Worm (Caenorhabditis elegans): ENCODE measurements around the gene unc-105.
A peak's percentile ranks its signal among the peaks of the same experiment; 100 is the strongest.

unc-105 gene

DNA sequence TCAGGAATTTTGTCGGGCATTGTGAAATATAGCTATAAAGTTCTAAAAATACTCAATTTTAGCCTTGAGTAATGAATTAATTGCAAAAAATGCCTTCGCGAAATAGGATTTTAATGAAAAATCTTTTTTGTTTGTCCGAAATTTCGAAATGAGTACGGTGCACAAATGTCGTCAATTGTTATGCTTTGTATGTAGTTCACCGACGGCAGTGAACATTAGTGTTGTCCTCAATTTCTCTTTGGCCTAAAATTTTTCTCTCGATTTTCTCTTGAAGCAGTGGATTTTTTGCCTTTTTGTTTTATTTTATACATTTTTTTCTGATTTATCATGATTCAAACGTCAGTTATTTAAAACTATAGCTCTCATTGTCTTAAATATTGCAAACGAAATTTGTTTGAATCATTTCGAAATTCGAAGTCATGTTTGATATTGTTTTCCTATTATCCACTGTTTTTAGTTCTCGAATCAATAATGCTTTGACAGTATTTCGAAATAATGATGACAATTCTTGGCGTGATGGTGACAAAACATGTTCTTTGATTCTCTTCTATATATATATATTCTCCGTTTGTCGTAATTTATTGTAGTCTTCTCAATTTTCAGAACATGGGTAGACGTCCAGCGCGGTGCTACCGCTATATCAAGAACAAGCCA, 27.1 kb downstream of the unc-105 start, which contains the start of the genes ints-11 and rpl-10:
TSS of gene ints-11 (minus strand) at position 201 of the 654 bp plus-strand sequence.
TSS of gene rpl-10 (plus strand) at position 604 of the 654 bp plus-strand sequence.
- TF ChIP-seq dve-1 (tag; optimal IDR thresholded peaks at IDR 0.05) (peak; percentile 4), ceh-48 (tag; optimal IDR thresholded peaks at IDR 0.05) (no peak), unc-3 (GFP tag; conservative IDR thresholded peaks at IDR 0.05) (no peak), unc-3 (tag; optimal IDR thresholded peaks at IDR 0.05) (no peak), nfya-1 (tag; optimal IDR thresholded peaks at IDR 0.05) (peak; percentile 51)

DNA sequence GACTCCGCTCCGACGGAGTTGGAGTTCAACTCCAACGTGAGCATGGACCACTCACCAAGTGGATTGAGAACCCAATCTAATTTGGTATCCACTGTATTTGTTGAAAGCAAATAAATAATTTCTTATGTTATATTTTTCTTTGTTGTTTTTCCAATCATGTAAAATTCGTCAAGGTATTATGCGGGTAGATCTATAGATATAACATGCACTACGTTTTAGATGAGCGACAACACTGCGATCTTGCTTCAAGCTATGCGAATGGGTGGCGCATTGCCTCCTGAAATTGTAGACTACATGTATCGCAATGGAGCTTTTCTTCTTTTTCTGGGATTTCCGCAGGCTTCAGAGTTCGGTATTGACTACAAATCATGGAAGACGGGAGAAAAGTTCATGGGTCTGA, 28.3 kb downstream of the unc-105 start, which contains the start of gene F10B5.2:
TSS of gene F10B5.2 (plus strand) at position 220 of the 400 bp plus-strand sequence.
- TF ChIP-seq unc-86 (tag; optimal IDR thresholded peaks at IDR 0.05) (no peak), fax-1 (tag; optimal IDR thresholded peaks at IDR 0.05) (no peak), C08G9.2 (tag; optimal IDR thresholded peaks at IDR 0.05) (no peak), ceh-6 (GFP tag; optimal IDR thresholded peaks at IDR 0.05) (no peak), ceh-34 (tag; optimal IDR thresholded peaks at IDR 0.05) (no peak), tbx-2 (tag; optimal IDR thresholded peaks at IDR 0.05) (no peak), ahr-1 (tag; optimal IDR thresholded peaks at IDR 0.05) (no peak), ceh-30 (tag; optimal IDR thresholded peaks at IDR 0.05) (no peak), ceh-2 (tag; optimal IDR thresholded peaks at IDR 0.05) (no peak), sox-2 (GFP tag; IDR thresholded peaks at IDR 0.05) (no peak), ceh-18 (tag; optimal IDR thresholded peaks at IDR 0.05) (no peak), ttx-3 (tag; optimal IDR thresholded peaks at IDR 0.05) (no peak), hlh-8 (tag; optimal IDR thresholded peaks at IDR 0.05) (no peak)

DNA sequence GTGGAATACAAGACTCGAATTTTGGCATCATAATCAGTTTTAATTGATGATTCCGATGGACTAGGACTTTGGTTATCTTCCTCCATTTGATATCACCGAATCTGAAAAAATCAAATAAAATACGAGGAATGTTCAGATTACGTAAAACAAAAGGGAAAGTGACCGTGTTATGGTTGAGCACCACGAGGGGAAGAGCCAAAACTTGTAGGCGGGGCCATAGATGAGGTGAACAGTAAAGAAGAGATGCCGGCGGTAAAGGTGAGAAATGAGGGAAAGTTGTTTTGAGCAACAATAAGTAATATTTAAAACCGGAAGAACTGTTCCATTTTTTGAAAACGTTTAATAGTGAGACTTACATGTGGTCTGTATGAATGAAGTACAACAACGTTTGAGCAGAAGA, 33.7 kb downstream of the unc-105 start, which contains the start of gene F10B5.3:
TSS of gene F10B5.3 (minus strand) at position 101 of the 400 bp plus-strand sequence.
- TF ChIP-seq ceh-2 (tag; optimal IDR thresholded peaks at IDR 0.05) (no peak), ceh-34 (tag; optimal IDR thresholded peaks at IDR 0.05) (no peak), hlh-30 (tag; optimal IDR thresholded peaks at IDR 0.05; ENCODE audit: insufficient read depth) (no peak), ahr-1 (tag; optimal IDR thresholded peaks at IDR 0.05) (no peak), ceh-45 (GFP tag; IDR thresholded peaks at IDR 0.05) (no peak), elt-4 (tag; optimal IDR thresholded peaks at IDR 0.05) (no peak), pha-2 (tag; optimal IDR thresholded peaks at IDR 0.05) (no peak), unc-42 (tag; optimal IDR thresholded peaks at IDR 0.05) (no peak), sdc-2 (tag; optimal IDR thresholded peaks at IDR 0.05) (no peak), fkh-6 (tag; optimal IDR thresholded peaks at IDR 0.05) (no peak), nhr-11 (tag; optimal IDR thresholded peaks at IDR 0.05) (no peak), ets-4 (tag; optimal IDR thresholded peaks at IDR 0.05) (no peak), unc-55 (GFP tag; optimal IDR thresholded peaks at IDR 0.05) (no peak)

DNA sequence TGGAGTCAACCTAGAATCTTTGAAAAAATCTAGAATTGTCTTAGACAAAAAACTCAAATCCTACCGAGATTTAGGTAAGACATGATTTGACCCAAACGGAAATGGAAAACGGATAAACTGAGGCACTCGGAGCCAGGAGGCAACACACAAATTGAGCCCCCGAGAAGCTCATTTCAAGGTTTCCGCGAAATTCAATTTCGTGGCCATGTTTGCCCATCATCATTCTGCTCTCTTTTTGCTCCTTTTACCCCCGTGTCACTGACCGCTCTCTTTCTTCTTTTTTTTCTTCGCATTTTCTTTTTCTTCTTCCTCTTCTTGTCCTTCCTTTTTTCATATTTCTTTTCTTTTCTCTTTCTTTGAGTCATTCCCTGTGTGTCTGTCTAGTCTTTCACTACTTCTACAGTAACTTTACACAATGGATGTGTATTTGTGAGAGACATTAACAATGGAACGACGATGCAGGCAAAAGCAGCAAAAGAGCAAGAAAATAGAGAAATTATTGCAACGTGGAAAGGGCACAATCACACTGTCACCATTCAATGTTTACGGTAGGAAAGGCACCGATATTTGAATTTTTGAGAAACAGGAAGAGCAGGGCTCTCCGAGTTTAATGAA, 36.6 kb downstream of the unc-105 start:
- TF ChIP-seq unc-42 (tag; optimal IDR thresholded peaks at IDR 0.05) = peak; percentile 92
- no peak for TF ChIP-seq nhr-232 (tag; optimal IDR thresholded peaks at IDR 0.05)
- TF ChIP-seq unc-55 (GFP tag; optimal IDR thresholded peaks at IDR 0.05) = no peak

DNA sequence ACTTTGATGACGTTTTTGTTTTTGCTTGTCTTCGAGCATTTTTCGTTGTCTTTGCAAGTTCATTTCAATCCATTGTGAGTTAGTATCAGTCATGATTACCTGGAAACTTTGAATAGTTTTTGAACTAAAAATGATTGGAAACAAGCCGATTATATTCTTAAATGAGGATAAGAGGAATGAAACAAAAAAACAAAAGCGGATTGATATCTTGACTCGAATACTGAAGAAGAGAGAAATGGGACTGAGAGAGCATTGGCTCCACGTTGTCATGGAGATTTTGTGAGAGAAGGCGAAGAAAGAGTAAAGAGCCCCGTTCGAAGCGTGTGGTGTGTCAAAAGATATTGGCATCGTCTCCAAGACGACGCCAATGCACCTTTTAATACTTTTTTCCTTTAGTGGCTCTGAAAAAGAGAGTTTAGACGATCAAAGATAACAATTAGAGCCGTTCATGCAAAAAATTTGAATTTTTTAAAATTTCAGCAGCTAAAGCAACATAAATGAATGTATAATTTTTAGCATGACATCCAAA, 40.6 kb downstream of the unc-105 start, which contains the start of the genes tub-1 and tmem-138:
TSS of gene tub-1 (minus strand) at position 101 of the 529 bp plus-strand sequence.
TSS of gene tmem-138 (plus strand) at position 479 of the 529 bp plus-strand sequence.
- no peak for TF ChIP-seq sox-4 (tag; optimal IDR thresholded peaks at IDR 0.05)
- no peak for TF ChIP-seq pha-2 (tag; optimal IDR thresholded peaks at IDR 0.05)
- TF ChIP-seq F13H6.1 (tag; optimal IDR thresholded peaks at IDR 0.05) = no peak
- TF ChIP-seq pax-1 (tag; optimal IDR thresholded peaks at IDR 0.05) = no peak
- TF ChIP-seq hlh-13 (GFP tag; optimal IDR thresholded peaks at IDR 0.05) = no peak
- TF ChIP-seq tbx-7 (tag; optimal IDR thresholded peaks at IDR 0.05) = no peak
- TF ChIP-seq fkh-10 (GFP tag; optimal IDR thresholded peaks at IDR 0.05) = no peak
- no peak for TF ChIP-seq T23F11.4 (GFP tag; optimal IDR thresholded peaks at IDR 0.05)
- no peak for TF ChIP-seq unc-42 (tag; optimal IDR thresholded peaks at IDR 0.05)
- TF ChIP-seq hlh-8 (tag; optimal IDR thresholded peaks at IDR 0.05) = no peak
- no peak for TF ChIP-seq pat-9 (tag; optimal IDR thresholded peaks at IDR 0.05)
- TF ChIP-seq mec-3 (tag; optimal IDR thresholded peaks at IDR 0.05; ENCODE audit: borderline replicate concordance) = no peak
- no peak for TF ChIP-seq ceh-45 (GFP tag; IDR thresholded peaks at IDR 0.05)
- no peak for TF ChIP-seq C38D4.7 (GFP tag; optimal IDR thresholded peaks at IDR 0.05)
- TF ChIP-seq elt-4 (tag; optimal IDR thresholded peaks at IDR 0.05) = no peak
- no peak for TF ChIP-seq elt-2 (tag; optimal IDR thresholded peaks at IDR 0.05)
- no peak for TF ChIP-seq pqm-1 (tag; optimal IDR thresholded peaks at IDR 0.05)
- no peak for TF ChIP-seq unc-3 (GFP tag; conservative IDR thresholded peaks at IDR 0.05)
- TF ChIP-seq unc-3 (tag; optimal IDR thresholded peaks at IDR 0.05) = no peak
- no peak for TF ChIP-seq ceh-22 (tag; optimal IDR thresholded peaks at IDR 0.05)

Data from whole organism, late embryonic.